Worm (Caenorhabditis elegans) whole organism, L2 larva: ENCODE data around the gene glb-30.

Experiments used
- C34F6.9 ChIP-seq: fragments of 150-350 bp; optimal IDR thresholded peaks from 2 replicates; lab custom pipeline; 2014; ENCODE audit warnings: missing biosample characterization, missing genetic modification characterization
- R02D3.7 ChIP-seq: fragments of 150-350 bp; optimal IDR thresholded peaks from 2 replicates; lab custom pipeline; 2014; ENCODE audit warnings: missing biosample characterization, missing genetic modification characterization
- Y55F3AM.14 ChIP-seq: fragments of 200-800 bp; sonication (Bioruptor generic); optimal IDR thresholded peaks from 2 replicates; lab custom pipeline; 2018; ENCODE audit warnings: mild to moderate bottlenecking, missing genetic modification characterization, missing compliant biosample characterization
- ZK546.5 ChIP-seq: sonication (generic microtip); optimal IDR thresholded peaks from 2 replicates; lab custom pipeline; 2017; ENCODE audit warnings: missing biosample characterization, missing genetic modification characterization
- alr-1 ChIP-seq: fragments of 150-350 bp; optimal IDR thresholded peaks from 2 replicates; lab custom pipeline; 2014; ENCODE audit warnings: missing biosample characterization, missing genetic modification characterization
- aly-2 ChIP-seq: fragments of 150-350 bp; optimal IDR thresholded peaks from 2 replicates; lab custom pipeline; 2014; ENCODE audit warnings: missing biosample characterization, missing genetic modification characterization
- ceh-82 ChIP-seq: fragments of 150-350 bp; optimal IDR thresholded peaks from 2 replicates; lab custom pipeline; 2014; ENCODE audit warnings: missing biosample characterization, missing genetic modification characterization
- egl-27 ChIP-seq: sonication (generic microtip); optimal IDR thresholded peaks from 3 replicates; lab custom pipeline; 2017; ENCODE audit warnings: missing biosample characterization, missing genetic modification reagents, missing genetic modification characterization
- elt-1 ChIP-seq: fragments of 150-350 bp; optimal IDR thresholded peaks from 2 replicates; lab custom pipeline; 2014; ENCODE audit warnings: missing biosample characterization, missing genetic modification characterization
- elt-3 ChIP-seq: sonication (generic microtip); optimal IDR thresholded peaks from 2 replicates; lab custom pipeline; 2017; ENCODE audit warnings: missing biosample characterization, missing genetic modification characterization
- fos-1 ChIP-seq: fragments of 150-350 bp; optimal IDR thresholded peaks from 2 replicates; lab custom pipeline; 2014; ENCODE audit warnings: missing biosample characterization, missing genetic modification characterization
- lin-11 ChIP-seq: fragments of 150-350 bp; sonication (generic microtip); optimal IDR thresholded peaks from 2 replicates; lab custom pipeline; 2014; ENCODE audit warnings: missing biosample characterization, missing genetic modification characterization, inconsistent platforms, mixed read lengths
- lin-39 ChIP-seq: fragments of 150-350 bp; optimal IDR thresholded peaks from 2 replicates; lab custom pipeline; 2014; ENCODE audit warnings: missing biosample characterization, missing genetic modification reagents, missing genetic modification characterization
- lsy-2 ChIP-seq, 2 experiments: fragments of 150-350 bp in 1 of 2; sonication (generic microtip) in 1 of 2; optimal IDR thresholded peaks; 2 replicates each; lab custom pipeline; 2014 to 2017; ENCODE audit warnings: missing biosample characterization in 2 of 2, missing genetic modification characterization in 2 of 2
- mbf-1 ChIP-seq: sonication (generic microtip); optimal IDR thresholded peaks from 2 replicates; lab custom pipeline; 2017; ENCODE audit warnings: missing biosample characterization, missing genetic modification characterization
- mdl-1 ChIP-seq, 2 experiments: fragments of 150-350 bp in 1 of 2; sonication (generic microtip) in 1 of 2; optimal IDR thresholded peaks; 2 replicates each; lab custom pipeline; 2017; ENCODE audit warnings: missing biosample characterization in 2 of 2, missing genetic modification characterization in 2 of 2
- nhr-10 ChIP-seq: sonication (generic microtip); optimal IDR thresholded peaks from 2 replicates; lab custom pipeline; 2017; ENCODE audit warnings: missing biosample characterization, missing genetic modification characterization
- nhr-11 ChIP-seq: fragments of 150-350 bp; optimal IDR thresholded peaks from 2 replicates; lab custom pipeline; 2014; ENCODE audit warnings: missing biosample characterization, missing genetic modification characterization
- nhr-12 ChIP-seq: fragments of 150-350 bp; optimal IDR thresholded peaks from 2 replicates; lab custom pipeline; 2014; ENCODE audit warnings: missing biosample characterization, missing genetic modification characterization
- nhr-21 ChIP-seq: fragments of 150-350 bp; optimal IDR thresholded peaks from 2 replicates; lab custom pipeline; 2014; ENCODE audit warnings: missing biosample characterization, missing genetic modification characterization
- nhr-23 ChIP-seq: fragments of 150-350 bp; optimal IDR thresholded peaks from 2 replicates; lab custom pipeline; 2014; ENCODE audit warnings: missing biosample characterization, missing genetic modification reagents, missing genetic modification characterization
- nhr-237 ChIP-seq: fragments of 150-350 bp; optimal IDR thresholded peaks from 2 replicates; lab custom pipeline; 2014; ENCODE audit warnings: missing biosample characterization, missing genetic modification characterization
- nhr-25 ChIP-seq: fragments of 150-350 bp; sonication (generic microtip); optimal IDR thresholded peaks from 3 replicates; lab custom pipeline; 2014; ENCODE audit warnings: missing biosample characterization, missing genetic modification characterization
- nhr-6 ChIP-seq: fragments of 150-350 bp; optimal IDR thresholded peaks from 2 replicates; lab custom pipeline; 2014; ENCODE audit warnings: missing biosample characterization, missing genetic modification characterization
- nhr-77 ChIP-seq: fragments of 150-350 bp; optimal IDR thresholded peaks from 2 replicates; lab custom pipeline; 2014; ENCODE audit warnings: missing biosample characterization, missing genetic modification characterization
- peb-1 ChIP-seq: fragments of 150-350 bp; optimal IDR thresholded peaks from 2 replicates; lab custom pipeline; 2014; ENCODE audit warnings: missing biosample characterization, missing genetic modification characterization
- sem-4 ChIP-seq: fragments of 150-350 bp; optimal IDR thresholded peaks from 2 replicates; lab custom pipeline; 2014; ENCODE audit warnings: missing biosample characterization, missing genetic modification reagents, missing genetic modification characterization
- skn-1 ChIP-seq: sonication (generic microtip); optimal IDR thresholded peaks from 2 replicates; lab custom pipeline; 2017; ENCODE audit warnings: missing biosample characterization, missing genetic modification characterization
- sma-3 ChIP-seq: sonication (generic microtip); optimal IDR thresholded peaks from 2 replicates; lab custom pipeline; 2016; ENCODE audit warnings: missing genetic modification reagents, missing genetic modification characterization, missing compliant biosample characterization
- sma-9 ChIP-seq, 2 experiments: fragments of 150-350 bp in 1 of 2; sonication (generic microtip) in 1 of 2; optimal IDR thresholded peaks; 2 replicates each; lab custom pipeline; 2014 to 2016; ENCODE audit warnings: missing genetic modification characterization in 2 of 2, mild to moderate bottlenecking in 1 of 2, missing biosample characterization in 1 of 2, missing compliant biosample characterization in 1 of 2, missing genetic modification reagents in 1 of 2, moderate library complexity in 1 of 2
- unc-39 ChIP-seq: fragments of 150-350 bp; optimal IDR thresholded peaks from 2 replicates; lab custom pipeline; 2014; ENCODE audit warnings: missing biosample characterization, missing genetic modification characterization
- unc-55 ChIP-seq: fragments of 150-350 bp; sonication (generic microtip); optimal IDR thresholded peaks from 3 replicates; lab custom pipeline; 2014; ENCODE audit warnings: missing biosample characterization, missing genetic modification reagents, missing genetic modification characterization
- unc-62 ChIP-seq: fragments of 150-350 bp; optimal IDR thresholded peaks from 2 replicates; lab custom pipeline; 2014; ENCODE audit warnings: missing biosample characterization, missing genetic modification reagents, missing genetic modification characterization
- zag-1 ChIP-seq: fragments of 150-350 bp; optimal IDR thresholded peaks from 2 replicates; lab custom pipeline; 2014; ENCODE audit warnings: missing biosample characterization, missing genetic modification characterization
- ztf-1 ChIP-seq: fragments of 200-800 bp; sonication (Bioruptor generic); conservative IDR thresholded peaks from 2 replicates; pipeline ENCODE4 v1.3.6; 2022; ENCODE audit warnings: missing genetic modification characterization, missing compliant biosample characterization
- ztf-4 ChIP-seq: fragments of 150-350 bp; optimal IDR thresholded peaks from 2 replicates; lab custom pipeline; 2014; ENCODE audit warnings: missing biosample characterization, missing genetic modification characterization

glb-30 gene

ce11 chrIII:1704020-1704419 lies 35.6 kb upstream of the glb-30 start:
- TF ChIP-seq fos-1 (no peak), R02D3.7 (tag; lab: Kevin White, UChicago) (no peak), ztf-4 (tag; lab: Kevin White, UChicago) (no peak), elt-3 (tag; lab: Kevin White, UChicago) (no peak), lsy-2 (tag; optimal IDR thresholded peaks at IDR 0.05; lab: Kevin White, UChicago) (no peak), alr-1 (no peak), Y55F3AM.14 (GFP tag; lab: Kevin White, UChicago) (no peak), nhr-21 (tag; lab: Kevin White, UChicago) (no peak), lin-11 (tag; lab: Kevin White, UChicago) (no peak)
- TF ChIP-seq, all 48 proteins: peak for 0

ce11 chrIII:1702337-1702736 lies 33.9 kb upstream of the glb-30 start, which contains the start of gene spex-3:
TSS of gene spex-3 (minus strand) at chrIII:1702437.
- no peak for TF ChIP-seq lin-39 (tag; lab: Kevin White, UChicago)
- TF ChIP-seq nhr-6 (tag; lab: Kevin White, UChicago): no peak
- no peak for TF ChIP-seq egl-27 (tag; lab: Kevin White, UChicago)
- TF ChIP-seq ZK546.5: no peak
- TF ChIP-seq skn-1 (tag; lab: Kevin White, UChicago): no peak
- TF ChIP-seq zag-1 (tag; lab: Kevin White, UChicago): no peak
- no peak for TF ChIP-seq C34F6.9 (tag; lab: Kevin White, UChicago)
- TF ChIP-seq nhr-11 (tag; lab: Kevin White, UChicago): no peak
- TF ChIP-seq R02D3.7 (tag; lab: Kevin White, UChicago): no peak
- no peak for TF ChIP-seq nhr-25 (tag; lab: Kevin White, UChicago)
- no peak for TF ChIP-seq ceh-82
- TF ChIP-seq, all 48 proteins: peak for 0

DNA sequence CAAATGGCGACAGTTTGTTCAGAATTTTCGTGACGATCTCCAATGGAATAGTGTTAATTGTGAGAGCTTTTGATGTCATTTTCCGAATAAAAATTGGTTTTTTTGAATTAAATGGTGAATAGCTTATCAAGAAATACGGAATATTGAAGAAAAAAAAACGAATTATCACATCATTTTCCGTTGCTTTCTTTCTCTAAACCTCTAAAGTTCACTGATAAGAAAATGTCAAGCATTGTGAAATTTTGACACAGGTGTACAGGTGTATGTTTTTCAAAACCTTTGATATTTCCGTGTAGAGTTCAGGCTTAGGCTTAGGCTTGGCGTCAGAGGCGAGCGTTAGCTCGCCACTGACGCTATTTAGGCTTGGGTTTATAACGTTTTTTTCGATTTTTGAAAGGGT lies 30.4 kb upstream of the glb-30 start, which contains the start of gene fbxa-74:
Gene fbxa-74 (minus strand): TSS at position 145 of the 400 bp plus-strand sequence.
- TF ChIP-seq nhr-23 (tag; lab: Kevin White, UChicago): no peak
- TF ChIP-seq aly-2: no peak
- TF ChIP-seq sma-3 (GFP tag; lab: Kevin White, UChicago): no peak
- no peak for TF ChIP-seq nhr-21 (tag; lab: Kevin White, UChicago)
- TF ChIP-seq C34F6.9 (tag; lab: Kevin White, UChicago): no peak
- TF ChIP-seq fos-1: peak; percentile 67
- TF ChIP-seq lin-39 (tag; lab: Kevin White, UChicago): no peak
- TF ChIP-seq nhr-10 (tag; lab: Kevin White, UChicago): no peak

DNA sequence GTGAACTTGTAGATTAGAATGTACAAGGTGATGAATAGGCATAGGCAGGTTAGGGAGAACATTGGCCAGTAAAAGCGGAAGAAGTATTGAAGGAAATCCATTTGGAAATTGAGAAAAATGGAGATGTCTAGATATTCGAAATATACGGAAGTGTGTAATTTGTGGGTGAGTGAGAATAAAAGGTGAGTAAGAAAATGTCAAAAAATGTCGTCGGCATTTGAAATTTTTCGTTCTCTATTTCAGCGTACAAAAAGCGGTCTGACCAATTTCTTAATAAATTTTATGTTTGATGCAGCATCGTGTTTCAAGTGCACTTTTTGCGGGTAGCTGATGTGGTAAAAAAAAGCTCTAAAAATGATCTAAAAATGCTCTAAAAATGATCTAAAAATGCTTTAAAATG lies 26.6 kb upstream of the glb-30 start, which contains the start of gene srd-64:
Gene srd-64 (minus strand): TSS at position 101 of the 400 bp plus-strand sequence.
- TF ChIP-seq ceh-82 (no peak), unc-62 (GFP tag; lab: Kevin White, UChicago) (no peak), nhr-11 (tag; lab: Kevin White, UChicago) (no peak), sma-9 (GFP tag; optimal IDR thresholded peaks at IDR 0.05; lab: Kevin White, UChicago) (no peak), sma-9 (tag; optimal IDR thresholded peaks at IDR 0.05; lab: Kevin White, UChicago) (no peak), elt-1 (no peak), zag-1 (tag; lab: Kevin White, UChicago) (no peak), egl-27 (tag; lab: Kevin White, UChicago) (no peak), nhr-23 (tag; lab: Kevin White, UChicago) (no peak)

DNA sequence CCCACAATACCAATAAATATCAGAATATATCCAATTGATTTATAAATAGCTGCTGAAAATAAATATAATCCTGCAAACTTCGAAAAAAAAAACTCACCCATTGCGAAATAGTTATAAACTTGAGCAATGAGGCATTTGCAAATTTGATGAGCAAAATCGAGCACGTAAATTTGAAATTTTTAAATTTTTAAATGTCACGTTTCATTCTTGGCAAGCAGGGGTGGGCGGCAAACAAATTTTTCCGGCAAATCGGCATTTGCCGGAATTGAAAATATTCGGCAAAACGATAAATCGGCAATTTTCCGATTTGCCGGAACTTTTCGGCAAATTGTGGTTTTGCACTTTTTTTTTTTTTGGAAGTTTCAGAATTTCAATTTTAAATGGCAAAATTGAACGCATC lies 21.5 kb upstream of the glb-30 start, which contains the start of gene Y22D7AR.14:
Gene Y22D7AR.14 (minus strand): TSS at position 101 of the 400 bp plus-strand sequence.
- no peak for TF ChIP-seq nhr-237 (tag; lab: Kevin White, UChicago)
- TF ChIP-seq sem-4 (tag; lab: Kevin White, UChicago): no peak
- TF ChIP-seq lsy-2 (tag; optimal IDR thresholded peaks at IDR 0.05; lab: Kevin White, UChicago): no peak
- no peak for TF ChIP-seq aly-2
- no peak for TF ChIP-seq mdl-1 (tag; optimal IDR thresholded peaks at IDR 0.05; lab: Kevin White, UChicago)
- no peak for TF ChIP-seq unc-39
- TF ChIP-seq nhr-11 (tag; lab: Kevin White, UChicago): no peak
- no peak for TF ChIP-seq nhr-77
- TF ChIP-seq unc-55 (GFP tag; lab: Kevin White, UChicago): no peak
- no peak for TF ChIP-seq nhr-21 (tag; lab: Kevin White, UChicago)
- no peak for TF ChIP-seq zag-1 (tag; lab: Kevin White, UChicago)
- TF ChIP-seq mbf-1 (tag; lab: Kevin White, UChicago): no peak
- no peak for TF ChIP-seq sma-9 (GFP tag; optimal IDR thresholded peaks at IDR 0.05; lab: Kevin White, UChicago)
- no peak for TF ChIP-seq sma-9 (tag; optimal IDR thresholded peaks at IDR 0.05; lab: Kevin White, UChicago)
- no peak for TF ChIP-seq ZK546.5
- no peak for TF ChIP-seq unc-62 (GFP tag; lab: Kevin White, UChicago)
- no peak for TF ChIP-seq nhr-12 (tag; lab: Kevin White, UChicago)
- TF ChIP-seq peb-1: no peak
- TF ChIP-seq ztf-1: no peak
- no peak for TF ChIP-seq fos-1
